Worm (Caenorhabditis elegans) whole organism, midembryonic: ENCODE data around the gene T27A1.2.

ENCODE experiments used
- flt-1 ChIP-seq: fragments of 200-800 bp; sonication (Bioruptor generic); IDR thresholded peaks from 2 replicates; pipeline ENCODE4 v1.3.6; 2022; ENCODE audit warnings: missing genetic modification characterization, missing compliant biosample characterization
- klf-2 ChIP-seq: fragments of 200-800 bp; sonication (Bioruptor generic); conservative IDR thresholded peaks from 2 replicates; pipeline ENCODE4 v1.3.6; 2022; ENCODE audit warnings: missing genetic modification reagents, missing genetic modification characterization, missing compliant biosample characterization
- med-1 ChIP-seq: sonication (generic microtip); optimal IDR thresholded peaks from 2 replicates; lab custom pipeline; 2017; ENCODE audit warnings: missing genetic modification characterization, mild to moderate bottlenecking, missing compliant biosample characterization, antibody characterized with exemption, missing genetic modification reagents; ENCODE audit not compliant: insufficient read depth
- tab-1 ChIP-seq: fragments of 200-800 bp; sonication (Bioruptor generic); IDR thresholded peaks from 2 replicates; pipeline ENCODE4 v1.3.6; 2022; ENCODE audit warnings: missing genetic modification characterization, missing compliant biosample characterization
- ztf-23 ChIP-seq: fragments of 200-800 bp; sonication (Bioruptor generic); IDR thresholded peaks from 2 replicates; pipeline ENCODE4 v1.3.6; 2022; ENCODE audit warnings: missing genetic modification reagents, missing genetic modification characterization, missing compliant biosample characterization
- ztf-29 ChIP-seq: fragments of 200-800 bp; sonication (Bioruptor generic); IDR thresholded peaks from 2 replicates; pipeline ENCODE4 v1.3.6; 2022; ENCODE audit warnings: missing genetic modification reagents, missing genetic modification characterization, missing compliant biosample characterization

DNA sequence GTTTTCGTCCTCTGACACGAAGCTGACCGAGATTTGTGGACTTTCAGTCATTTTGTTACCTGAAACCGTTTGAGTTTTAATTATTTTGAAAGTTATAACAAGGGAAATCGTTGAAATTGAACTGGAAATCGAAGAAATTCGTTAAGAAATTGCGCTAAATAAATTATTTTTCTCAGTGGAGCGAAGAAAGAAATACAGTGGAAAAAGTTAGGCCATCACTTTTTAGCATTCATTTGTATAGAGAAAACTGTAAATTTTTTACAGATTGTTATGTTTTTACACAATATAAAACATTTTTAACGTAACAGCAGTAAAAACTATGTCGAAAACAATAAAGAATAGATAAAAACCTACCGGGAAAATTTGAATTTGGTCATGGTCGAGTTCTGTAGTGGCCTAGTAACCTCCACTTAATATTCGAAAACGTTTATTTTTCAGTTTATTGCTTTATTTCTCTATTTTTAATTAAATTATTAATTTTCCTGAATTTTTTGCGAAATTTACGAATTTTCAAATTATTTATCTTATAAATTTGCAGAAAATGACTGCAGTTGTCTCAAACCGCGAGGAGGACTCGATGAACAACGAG, 52.3 kb downstream of the T27A1.2 start, which contains the start of the genes gldi-1 and prp-21:
- TF ChIP-seq klf-2 (no peak), med-1 (GFP tag; lab: Kevin White, UChicago) (no peak), ztf-29 (GFP tag; lab: Robert Waterston, UW) (no peak), tab-1 (GFP tag; lab: Robert Waterston, UW) (no peak), ztf-23 (GFP tag; lab: Robert Waterston, UW) (no peak), flt-1 (GFP tag; lab: Robert Waterston, UW) (no peak)
